Fruit fly (Drosophila melanogaster) whole organism, prepupa: ENCODE measurements around the gene hry.

ENCODE experiments used
- Blimp-1 ChIP-seq: fragments of 200-800 bp; sonication (Bioruptor generic); optimal IDR thresholded peaks from 3 replicates; lab custom pipeline; 2017; ENCODE audit warnings: missing biosample characterization, missing genetic modification characterization, mild to moderate bottlenecking, moderate library complexity, missing genetic modification reagents
- CG10631 ChIP-seq: fragments of 200-800 bp; sonication (Bioruptor generic); optimal IDR thresholded peaks from 2 replicates; lab custom pipeline; 2016; ENCODE audit warnings: missing biosample characterization, missing genetic modification characterization
- CG11294 ChIP-seq: fragments of 200-800 bp; sonication (Bioruptor generic); IDR thresholded peaks from 2 replicates; pipeline ENCODE4 v1.3.6; 2022; ENCODE audit warnings: missing biosample characterization, missing genetic modification characterization
- CG7368 ChIP-seq: fragments of 200-800 bp; sonication (Bioruptor generic); optimal IDR thresholded peaks from 3 replicates; lab custom pipeline; 2016; ENCODE audit warnings: missing biosample characterization, missing genetic modification characterization
- CG9139 ChIP-seq: fragments of 200-800 bp; sonication (Bioruptor generic); optimal IDR thresholded peaks from 3 replicates; lab custom pipeline; 2017; ENCODE audit warnings: missing biosample characterization, mild to moderate bottlenecking, missing genetic modification characterization
- OdsH ChIP-seq: fragments of 200-800 bp; sonication (Bioruptor generic); optimal IDR thresholded peaks from 3 replicates; lab custom pipeline; 2016; ENCODE audit warnings: missing biosample characterization, missing genetic modification characterization
- Smox ChIP-seq: fragments of 200-800 bp; sonication (Bioruptor generic); optimal IDR thresholded peaks from 3 replicates; lab custom pipeline; 2016; ENCODE audit warnings: missing biosample characterization, missing genetic modification characterization
- fkh ChIP-seq: fragments of 200-800 bp; sonication (Bioruptor generic); optimal IDR thresholded peaks from 3 replicates; lab custom pipeline; 2017; ENCODE audit warnings: missing biosample characterization, mild to moderate bottlenecking, missing genetic modification characterization, moderate library complexity
- net ChIP-seq: fragments of 200-800 bp; sonication (Bioruptor generic); optimal IDR thresholded peaks from 3 replicates; lab custom pipeline; 2016; ENCODE audit warnings: missing biosample characterization, missing genetic modification characterization
- spab ChIP-seq: fragments of 200-800 bp; sonication (Bioruptor generic); optimal IDR thresholded peaks from 2 replicates; lab custom pipeline; 2017; ENCODE audit warnings: missing biosample characterization, mild to moderate bottlenecking, missing genetic modification characterization, missing genetic modification reagents
- vri ChIP-seq: fragments of 200-800 bp; sonication (Bioruptor generic); optimal IDR thresholded peaks from 3 replicates; lab custom pipeline; 2016; ENCODE audit warnings: missing biosample characterization, mild to moderate bottlenecking, missing genetic modification characterization

dm6 chr3L:8657787-8658186 is 17.8 kb upstream of the hry start:
- TF ChIP-seq CG10631 (no peak), CG7368 (GFP tag; lab: Kevin White, UChicago) (no peak), Smox (no peak), vri (GFP tag; lab: Kevin White, UChicago) (no peak), net (no peak), CG9139 (GFP tag; lab: Kevin White, UChicago) (no peak), fkh (GFP tag; lab: Kevin White, UChicago) (no peak), CG11294 (GFP tag; lab: Robert Waterston, UW) (no peak), spab (GFP tag; lab: Kevin White, UChicago) (no peak), OdsH (GFP tag; lab: Kevin White, UChicago) (no peak), Blimp-1 (GFP tag; lab: Kevin White, UChicago) (no peak)
